Worm (Caenorhabditis elegans) whole organism, early embryonic: ENCODE measurements around the gene col-166.

Source experiments
- B0310.2 ChIP-seq: sonication (generic microtip); optimal IDR thresholded peaks from 2 replicates; lab custom pipeline; 2016; ENCODE audit warnings: mild to moderate bottlenecking, missing genetic modification characterization, missing compliant biosample characterization
- F13C5.2 ChIP-seq: sonication (generic microtip); optimal IDR thresholded peaks from 2 replicates; lab custom pipeline; 2017; ENCODE audit warnings: mild to moderate bottlenecking, missing genetic modification characterization, inconsistent platforms, missing compliant biosample characterization
- aly-1 ChIP-seq: sonication (generic microtip); optimal IDR thresholded peaks from 2 replicates; lab custom pipeline; 2016; ENCODE audit warnings: missing genetic modification characterization, missing compliant biosample characterization
- ama-1 ChIP-seq: fragments of 150-350 bp; optimal IDR thresholded peaks from 2 replicates; lab custom pipeline; 2014
- ceh-13 ChIP-seq: fragments of 200-800 bp; sonication (Bioruptor generic); optimal IDR thresholded peaks from 2 replicates; lab custom pipeline; 2018; ENCODE audit warnings: mild to moderate bottlenecking, missing genetic modification characterization, missing compliant biosample characterization
- ceh-36 ChIP-seq: sonication (generic microtip); optimal IDR thresholded peaks from 2 replicates; lab custom pipeline; 2016; ENCODE audit warnings: missing genetic modification characterization, inconsistent platforms, missing compliant biosample characterization
- ets-7 ChIP-seq: sonication (generic microtip); optimal IDR thresholded peaks from 2 replicates; lab custom pipeline; 2016; ENCODE audit warnings: missing genotype, missing genetic modification characterization, missing compliant biosample characterization
- flt-1 ChIP-seq: fragments of 200-800 bp; sonication (Bioruptor generic); IDR thresholded peaks from 2 replicates; pipeline ENCODE4 v1.3.6; 2022; ENCODE audit warnings: missing genetic modification characterization, missing compliant biosample characterization
- hmbx-1 ChIP-seq: sonication (generic microtip); optimal IDR thresholded peaks from 2 replicates; lab custom pipeline; 2016; ENCODE audit warnings: mild to moderate bottlenecking, missing genetic modification characterization, missing compliant biosample characterization
- hmg-4 ChIP-seq: fragments of 200-800 bp; sonication (Bioruptor generic); optimal IDR thresholded peaks from 2 replicates; lab custom pipeline; 2018; ENCODE audit warnings: mild to moderate bottlenecking, missing genetic modification characterization, missing compliant biosample characterization
- hnd-1 ChIP-seq: sonication (generic microtip); optimal IDR thresholded peaks from 2 replicates; lab custom pipeline; 2016; ENCODE audit warnings: missing genetic modification characterization, missing compliant biosample characterization
- pes-1 ChIP-seq: fragments of 200-800 bp; sonication (Bioruptor generic); IDR thresholded peaks from 2 replicates; pipeline ENCODE4 v1.3.6; 2022; ENCODE audit warnings: missing genetic modification reagents, missing genetic modification characterization, missing compliant biosample characterization
- scrt-1 ChIP-seq: fragments of 200-800 bp; sonication (Bioruptor generic); IDR thresholded peaks from 2 replicates; pipeline ENCODE4 v1.3.6; 2022; ENCODE audit warnings: missing genetic modification characterization, missing compliant biosample characterization
- sea-1 ChIP-seq: fragments of 200-800 bp; sonication (Bioruptor generic); conservative IDR thresholded peaks from 2 replicates; pipeline ENCODE4 v1.3.6; 2022; ENCODE audit warnings: missing genetic modification characterization, missing compliant biosample characterization
- tbx-11 ChIP-seq: fragments of 200-800 bp; sonication (Bioruptor generic); IDR thresholded peaks from 2 replicates; pipeline ENCODE4 v1.3.6; 2022; ENCODE audit warnings: missing genetic modification characterization, missing compliant biosample characterization
- tbx-37 ChIP-seq: fragments of 200-800 bp; sonication (Bioruptor generic); conservative IDR thresholded peaks from 2 replicates; pipeline ENCODE4 v1.3.6; 2022; ENCODE audit warnings: missing genetic modification reagents, missing genetic modification characterization, missing compliant biosample characterization
- tra-4 ChIP-seq: sonication (generic microtip); optimal IDR thresholded peaks from 2 replicates; lab custom pipeline; 2017; ENCODE audit warnings: missing genetic modification characterization, missing compliant biosample characterization

col-166 gene

DNA sequence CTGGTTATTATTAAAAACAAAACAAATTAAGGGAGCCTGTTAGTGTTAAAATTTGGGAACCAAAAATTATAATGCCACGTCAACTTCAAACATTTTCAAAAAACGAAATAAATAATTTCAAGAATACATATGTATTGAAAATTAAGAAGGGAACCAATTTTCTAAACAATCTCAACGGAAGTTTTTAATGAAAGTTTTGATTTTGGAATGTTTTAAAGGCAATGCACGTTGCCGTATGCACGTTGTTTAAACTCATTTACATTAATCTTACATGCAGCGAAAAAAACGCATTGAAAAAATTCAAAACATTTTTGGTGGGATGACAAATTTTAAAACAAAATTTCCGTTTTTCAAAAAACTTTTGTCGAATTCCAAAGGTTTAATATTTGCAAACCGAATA is 6.0 kb upstream of the col-166 start:
- TF ChIP-seq scrt-1 (GFP tag; lab: Robert Waterston, UW) = no peak
- TF ChIP-seq tbx-11 (GFP tag; lab: Robert Waterston, UW) = no peak
- TF ChIP-seq F13C5.2 = no peak
- TF ChIP-seq B0310.2 = no peak
- TF ChIP-seq hmbx-1 (tag; lab: Kevin White, UChicago) = no peak
- TF ChIP-seq ceh-13 = no peak
- no peak for TF ChIP-seq tbx-37
- no peak for TF ChIP-seq sea-1 (GFP tag; lab: Robert Waterston, UW)

DNA sequence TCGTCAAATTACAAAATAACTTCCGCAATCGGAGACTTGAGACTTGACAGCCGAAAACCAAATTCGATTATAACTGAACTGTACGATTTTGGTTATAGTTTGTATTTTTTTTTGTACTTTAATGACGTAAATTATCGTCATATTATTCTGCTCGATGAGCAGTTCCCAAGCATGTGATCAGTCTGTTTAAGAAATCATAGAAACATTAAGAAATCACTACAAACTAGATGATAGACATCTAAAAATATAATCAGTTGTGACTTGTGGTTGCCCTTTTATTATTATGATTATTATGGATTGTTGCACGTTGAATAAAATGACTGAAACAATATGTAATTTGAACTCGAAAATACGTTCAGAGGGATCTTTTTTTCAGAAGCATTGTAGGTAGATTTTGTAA is 5.5 kb upstream of the col-166 start:
- TF ChIP-seq flt-1 (GFP tag; lab: Robert Waterston, UW) (no peak), tbx-37 (no peak), hnd-1 (tag; lab: Kevin White, UChicago) (no peak), ets-7 (tag; lab: Kevin White, UChicago) (no peak), tbx-11 (GFP tag; lab: Robert Waterston, UW) (no peak), pes-1 (GFP tag; lab: Robert Waterston, UW) (no peak), B0310.2 (no peak), scrt-1 (GFP tag; lab: Robert Waterston, UW) (no peak), ama-1 (lab: Kevin White, UChicago) (no peak), ceh-36 (tag; lab: Kevin White, UChicago) (no peak), F13C5.2 (no peak), ceh-13 (no peak), aly-1 (no peak), sea-1 (GFP tag; lab: Robert Waterston, UW) (no peak), tra-4 (tag; lab: Kevin White, UChicago) (no peak), hmg-4 (GFP tag; lab: Kevin White, UChicago) (no peak)

DNA sequence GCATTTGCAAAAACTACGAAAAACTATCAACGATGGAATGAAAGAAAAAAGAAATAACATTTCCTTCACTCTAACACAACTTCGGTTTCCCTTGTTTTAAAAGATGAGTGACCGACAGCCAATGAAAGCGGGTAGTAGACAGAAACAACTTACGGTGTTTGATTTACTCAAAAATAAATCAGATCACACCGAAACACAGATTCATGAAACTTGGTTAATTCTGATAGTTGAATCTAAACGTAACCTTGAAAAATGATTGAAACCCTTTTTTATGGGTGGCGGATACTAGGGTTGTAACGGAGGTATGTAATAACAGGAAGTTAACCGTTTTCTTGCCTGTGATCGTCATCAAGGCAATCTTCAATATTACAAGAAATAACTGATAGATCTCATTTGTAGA is 4.5 kb upstream of the col-166 start:
- TF ChIP-seq scrt-1 (GFP tag; lab: Robert Waterston, UW) = no peak
- TF ChIP-seq ceh-36 (tag; lab: Kevin White, UChicago) = no peak
- TF ChIP-seq tbx-11 (GFP tag; lab: Robert Waterston, UW) = no peak
- TF ChIP-seq ama-1 (lab: Kevin White, UChicago) = no peak
- TF ChIP-seq hmbx-1 (tag; lab: Kevin White, UChicago) = no peak
- no peak for TF ChIP-seq hmg-4 (GFP tag; lab: Kevin White, UChicago)
- no peak for TF ChIP-seq ets-7 (tag; lab: Kevin White, UChicago)
- no peak for TF ChIP-seq aly-1
- TF ChIP-seq F13C5.2 = no peak
- TF ChIP-seq B0310.2 = no peak
- no peak for TF ChIP-seq ceh-13
- TF ChIP-seq flt-1 (GFP tag; lab: Robert Waterston, UW) = no peak
- TF ChIP-seq pes-1 (GFP tag; lab: Robert Waterston, UW) = no peak
- TF ChIP-seq tbx-37 = no peak
- no peak for TF ChIP-seq sea-1 (GFP tag; lab: Robert Waterston, UW)
- TF ChIP-seq hnd-1 (tag; lab: Kevin White, UChicago) = no peak
- TF ChIP-seq tra-4 (tag; lab: Kevin White, UChicago) = no peak

DNA sequence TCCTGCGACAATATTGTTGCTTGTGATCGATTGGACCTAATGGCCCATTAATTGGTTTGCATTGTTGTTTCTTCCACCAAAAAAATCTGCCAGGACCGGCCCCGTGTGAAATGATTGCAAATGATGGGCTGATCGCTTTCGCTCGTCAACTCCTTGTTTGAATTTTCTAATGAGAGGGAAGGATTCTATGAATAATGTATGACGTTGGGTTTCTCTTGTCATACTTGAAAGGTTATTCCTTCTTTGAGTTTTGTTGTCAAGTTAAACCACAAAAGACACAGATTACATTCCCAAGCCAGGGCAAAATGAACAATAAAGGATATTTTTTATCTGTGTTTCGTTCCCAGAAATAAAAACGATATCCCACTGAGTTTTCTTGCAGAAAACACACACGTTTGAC is 3.1 kb upstream of the col-166 start:
- TF ChIP-seq F13C5.2 = no peak

DNA sequence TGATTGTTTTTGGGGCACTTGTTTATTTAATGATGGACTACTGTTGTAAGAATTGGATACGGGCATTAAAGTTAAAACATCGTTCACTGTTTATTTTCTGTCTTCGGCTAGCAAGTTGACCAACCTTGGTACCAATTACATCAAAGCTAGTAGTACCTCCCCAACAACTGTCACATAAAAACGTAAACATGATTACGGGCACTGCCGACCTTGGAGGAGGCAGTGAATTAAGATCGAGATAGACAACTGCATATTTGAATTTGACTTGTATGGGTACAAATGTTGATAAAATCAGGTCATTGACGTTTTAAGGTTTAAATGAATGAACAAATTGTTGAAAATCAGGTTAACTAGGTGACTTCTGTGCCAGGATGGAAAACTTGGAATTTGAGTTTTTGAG is 2.6 kb upstream of the col-166 start:
- no peak for TF ChIP-seq tra-4 (tag; lab: Kevin White, UChicago)
- no peak for TF ChIP-seq tbx-37
- TF ChIP-seq F13C5.2 = no peak
- no peak for TF ChIP-seq aly-1
- no peak for TF ChIP-seq hmg-4 (GFP tag; lab: Kevin White, UChicago)
- TF ChIP-seq tbx-11 (GFP tag; lab: Robert Waterston, UW) = no peak

DNA sequence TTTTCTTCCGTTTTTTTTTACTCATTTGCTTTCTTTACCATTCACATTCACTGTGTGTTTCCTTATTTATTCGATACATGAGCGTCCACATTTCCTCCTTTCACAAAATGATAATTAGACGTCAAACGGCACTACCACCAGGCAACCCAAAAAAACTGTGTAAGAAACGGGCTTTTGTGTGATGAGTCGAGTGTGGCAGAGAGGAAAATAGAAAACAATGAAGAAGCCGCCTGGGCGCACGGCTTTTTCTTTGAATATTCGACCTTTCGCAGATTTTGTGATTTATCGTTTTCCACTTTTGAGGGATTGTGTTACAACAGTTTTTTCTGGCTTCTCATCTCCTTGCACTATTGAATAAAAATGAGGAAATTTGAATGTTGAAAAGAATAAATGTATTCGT is 1.5 kb upstream of the col-166 start:
- no peak for TF ChIP-seq ama-1 (lab: Kevin White, UChicago)

DNA sequence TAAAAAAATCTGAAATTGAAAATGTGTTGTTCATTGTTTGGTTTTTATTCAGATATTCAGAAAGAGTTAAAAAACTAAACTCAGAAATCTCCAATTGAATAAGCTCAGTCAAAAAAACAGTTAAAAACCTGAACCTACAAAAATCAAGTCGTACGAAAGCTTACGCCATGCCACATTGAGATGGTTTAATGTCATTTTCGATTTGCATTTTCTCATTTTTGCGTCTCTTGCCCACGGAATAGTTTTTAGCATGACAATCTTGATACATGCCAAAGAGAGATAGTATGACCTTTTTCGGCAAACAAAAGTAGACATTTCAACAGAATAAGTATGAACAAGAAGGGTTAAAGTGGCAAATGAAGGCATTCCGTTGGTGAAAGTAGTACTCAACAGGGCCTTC is 1.2 kb downstream of the col-166 start:
- no peak for TF ChIP-seq scrt-1 (GFP tag; lab: Robert Waterston, UW)
- no peak for TF ChIP-seq flt-1 (GFP tag; lab: Robert Waterston, UW)
- no peak for TF ChIP-seq ets-7 (tag; lab: Kevin White, UChicago)
- no peak for TF ChIP-seq ceh-36 (tag; lab: Kevin White, UChicago)
- no peak for TF ChIP-seq sea-1 (GFP tag; lab: Robert Waterston, UW)
- no peak for TF ChIP-seq ama-1 (lab: Kevin White, UChicago)
- TF ChIP-seq tbx-11 (GFP tag; lab: Robert Waterston, UW) = no peak
- no peak for TF ChIP-seq tra-4 (tag; lab: Kevin White, UChicago)

DNA sequence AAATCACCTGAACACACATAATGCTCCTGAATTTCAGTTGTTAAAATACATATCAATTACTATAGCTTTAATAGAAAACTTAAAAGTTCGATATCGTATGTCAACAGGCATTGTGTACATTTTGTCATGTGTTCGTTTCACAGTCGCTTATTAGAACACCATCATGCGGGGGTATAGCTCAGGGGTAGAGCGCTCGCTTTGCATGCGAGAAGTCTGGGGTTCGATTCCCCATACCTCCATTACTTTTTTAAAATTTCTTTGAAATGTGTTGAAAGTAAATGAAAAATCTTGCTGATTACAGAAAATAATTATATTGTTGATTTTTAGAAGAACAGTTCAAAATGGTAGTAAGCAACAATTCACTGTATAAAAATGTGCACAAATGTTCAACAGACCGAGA is 6.3 kb downstream of the col-166 start:
- peak; percentile 80 for TF ChIP-seq sea-1 (GFP tag; lab: Robert Waterston, UW)
- TF ChIP-seq ama-1 (lab: Kevin White, UChicago) = no peak
- peak; percentile 63 for TF ChIP-seq ceh-13
- TF ChIP-seq B0310.2 = peak; percentile 12
- no peak for TF ChIP-seq aly-1
- no peak for TF ChIP-seq F13C5.2
- TF ChIP-seq tbx-11 (GFP tag; lab: Robert Waterston, UW) = peak; percentile 63; the same call in 1 of the 2 replicates
- TF ChIP-seq tra-4 (tag; lab: Kevin White, UChicago) = no peak
- TF ChIP-seq pes-1 (GFP tag; lab: Robert Waterston, UW) = peak; percentile 87
- TF ChIP-seq tbx-37 = peak; percentile 45; the same call in 1 of the 2 replicates
- TF ChIP-seq hmbx-1 (tag; lab: Kevin White, UChicago) = peak; percentile 21
- TF ChIP-seq ets-7 (tag; lab: Kevin White, UChicago) = no peak
- peak; percentile 71; the same call in 1 of the 2 replicates for TF ChIP-seq flt-1 (GFP tag; lab: Robert Waterston, UW)
- TF ChIP-seq ceh-36 (tag; lab: Kevin White, UChicago) = peak; percentile 75
- peak; percentile 75 for TF ChIP-seq scrt-1 (GFP tag; lab: Robert Waterston, UW)
- TF ChIP-seq hmg-4 (GFP tag; lab: Kevin White, UChicago) = peak; percentile 23
- no peak for TF ChIP-seq hnd-1 (tag; lab: Kevin White, UChicago)
